Fruit fly (Drosophila melanogaster): ENCODE data around the gene sphinx1.

The sphinx1 gene

DNA sequence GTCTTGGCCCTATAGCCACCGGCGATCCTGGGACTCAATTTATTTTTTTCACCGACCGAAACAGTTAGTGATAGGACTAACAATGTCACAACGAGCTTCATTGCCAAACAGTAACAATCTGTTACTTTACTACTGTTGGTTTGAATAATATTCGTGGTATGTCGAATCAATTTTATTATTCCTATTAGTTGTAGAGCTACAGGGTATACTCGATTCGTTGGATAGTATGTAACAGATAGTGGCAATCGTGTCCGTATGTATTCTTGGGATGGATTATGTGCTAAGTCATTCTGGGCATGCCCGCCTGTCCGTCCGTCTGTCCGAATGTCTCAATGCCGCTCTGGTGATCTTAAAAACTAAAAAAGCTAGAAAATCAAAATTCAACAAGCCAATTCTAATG lies at the start of gene sphinx1:
TSS of gene sphinx1 (minus strand) at position 101 of the 400 bp plus-strand sequence.
- TF ChIP-seq CTCF (optimal IDR thresholded peaks at IDR 0.05) (no peak), CG8478 (optimal IDR thresholded peaks at IDR 0.05) (no peak)

DNA sequence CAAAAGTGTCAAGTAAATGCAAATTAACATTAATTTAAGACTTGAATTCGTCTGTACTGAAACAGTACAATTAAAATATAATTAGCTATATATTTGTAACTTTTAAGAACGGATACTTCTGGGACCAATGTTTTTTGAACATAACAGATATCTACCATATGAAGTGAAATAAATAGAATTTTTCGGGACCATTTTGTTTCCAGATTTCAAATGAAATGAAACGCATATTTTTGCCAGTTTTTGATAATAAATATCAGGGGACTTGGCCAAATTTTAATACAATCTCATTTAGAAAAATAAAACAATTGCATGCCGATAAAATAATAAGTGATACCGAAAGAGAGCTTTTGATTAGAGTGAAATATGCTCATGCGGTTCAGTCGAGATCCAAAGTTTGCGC lies 46.5 kb upstream of the sphinx1 start, which contains the start of gene mthl6:
TSS of gene mthl6 (plus strand) at position 301 of the 400 bp plus-strand sequence.
- TF ChIP-seq CTCF (optimal IDR thresholded peaks at IDR 0.05) (no peak), CG8478 (optimal IDR thresholded peaks at IDR 0.05) (no peak)

DNA sequence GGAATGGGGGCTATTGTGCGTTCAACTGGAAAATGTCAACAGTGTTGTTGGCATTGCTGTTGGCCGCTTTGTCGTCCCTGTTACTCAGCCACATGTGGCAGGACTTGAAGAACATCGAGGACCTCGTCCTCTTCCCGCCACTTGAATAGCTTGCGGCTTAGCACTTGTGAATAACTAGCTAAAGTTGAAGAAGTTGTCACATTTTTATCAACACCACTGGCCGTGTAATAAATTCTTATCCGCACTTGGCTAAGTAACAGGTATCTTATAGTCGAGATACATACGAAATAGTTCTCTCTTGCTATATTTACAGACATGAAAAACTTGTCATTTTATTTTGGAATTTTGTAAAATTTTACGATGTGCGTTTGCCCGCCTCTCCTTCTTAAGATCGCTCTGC lies 36.1 kb upstream of the sphinx1 start, which contains the start of gene CG43292:
TSS of gene CG43292 (plus strand) at position 301 of the 400 bp plus-strand sequence.
- TF ChIP-seq CTCF (optimal IDR thresholded peaks at IDR 0.05) (no peak), CG8478 (optimal IDR thresholded peaks at IDR 0.05) (no peak)

DNA sequence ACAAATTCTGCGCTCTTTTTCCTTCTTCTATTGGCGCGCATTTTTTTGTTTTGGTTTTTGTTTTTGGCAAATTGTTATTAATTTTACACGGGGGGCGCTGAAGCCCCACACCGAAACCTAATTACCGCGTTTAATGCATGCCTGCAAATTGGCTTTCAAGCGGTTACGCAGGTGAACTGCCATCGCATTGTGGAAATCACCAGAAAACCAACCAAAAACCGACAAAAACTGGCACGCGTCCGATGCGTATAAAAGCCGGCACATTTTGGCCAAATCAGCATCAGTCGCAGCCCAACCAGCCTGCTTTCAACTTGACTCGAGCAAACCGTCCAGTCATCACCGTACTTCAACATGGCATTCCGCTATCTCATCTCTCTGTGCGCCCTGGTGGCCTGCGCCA lies 32.1 kb upstream of the sphinx1 start, which contains the start of gene CG8541:
TSS of gene CG8541 (plus strand) at position 301 of the 400 bp plus-strand sequence.
- no peak for TF ChIP-seq CTCF (optimal IDR thresholded peaks at IDR 0.05)
- TF ChIP-seq CG8478 (optimal IDR thresholded peaks at IDR 0.05): no peak

DNA sequence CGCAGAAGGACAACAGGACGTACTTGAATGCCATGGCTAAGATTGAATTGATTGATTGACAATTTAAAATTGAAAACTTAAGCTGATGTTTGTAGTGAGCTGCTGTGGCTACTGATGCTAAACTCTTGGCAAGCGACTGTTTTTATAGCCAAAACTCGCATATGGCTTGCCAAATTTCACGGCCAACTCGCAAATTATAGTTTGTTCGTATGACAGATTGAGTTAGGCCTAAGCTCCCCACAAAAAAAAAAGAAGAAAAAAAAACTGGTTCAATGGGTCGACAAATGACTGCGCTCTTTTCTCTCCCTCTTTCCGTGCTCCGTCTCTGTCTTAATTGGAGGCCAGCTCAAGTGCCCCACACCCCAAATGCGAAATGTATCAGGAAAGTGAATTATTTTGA lies 31.0 kb upstream of the sphinx1 start, which contains the start of gene CG8543:
TSS of gene CG8543 (minus strand) at position 101 of the 400 bp plus-strand sequence.
- TF ChIP-seq CG8478 (optimal IDR thresholded peaks at IDR 0.05) (no peak), CTCF (optimal IDR thresholded peaks at IDR 0.05) (no peak)

DNA sequence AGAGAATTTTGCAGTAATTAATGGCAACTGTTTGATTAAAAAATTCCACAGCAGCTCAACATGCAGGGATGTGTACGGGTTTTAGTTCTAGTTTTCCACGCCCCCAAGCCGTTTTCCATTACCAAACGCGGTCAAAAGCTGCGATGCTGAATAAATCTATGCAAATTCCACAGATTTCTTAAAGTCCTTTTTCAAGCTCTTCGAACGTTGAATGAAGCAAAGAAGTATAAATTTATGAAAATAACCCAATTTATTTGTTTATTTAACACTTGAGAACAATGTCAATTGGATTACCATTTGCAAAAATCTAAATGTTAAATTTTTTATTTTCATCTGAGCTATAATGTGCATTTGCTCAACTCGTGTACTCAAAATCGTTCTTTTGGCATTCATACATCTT lies 26.0 kb upstream of the sphinx1 start, which contains the start of the genes CG42660, CG42661 and Tsp66A:
TSS of gene CG42660 (plus strand) at position 301 of the 400 bp plus-strand sequence.
TSS of gene CG42661 (plus strand) at position 301 of the 400 bp plus-strand sequence.
TSS of gene Tsp66A (plus strand) at position 301 of the 400 bp plus-strand sequence.
- TF ChIP-seq CG8478 (optimal IDR thresholded peaks at IDR 0.05) (no peak), CTCF (optimal IDR thresholded peaks at IDR 0.05) (no peak)

DNA sequence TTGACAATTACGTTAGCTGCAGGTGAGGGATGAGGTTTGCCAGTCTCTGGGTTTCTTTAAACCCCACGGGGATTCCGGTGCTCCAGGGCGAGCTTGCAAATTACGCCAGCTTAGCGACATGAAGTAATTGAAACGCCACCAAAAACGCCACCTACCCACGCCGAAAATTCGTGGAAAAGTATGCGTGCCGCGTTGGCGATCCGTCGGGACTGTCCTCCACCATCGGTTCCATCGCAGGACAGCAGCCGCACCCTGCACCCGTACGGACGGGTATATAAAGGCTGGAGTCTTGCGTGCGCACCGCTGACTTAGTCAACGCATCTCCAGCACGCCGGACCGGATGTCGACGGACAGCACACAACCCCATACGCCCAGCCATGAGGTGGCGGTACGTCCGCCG lies 16.6 kb upstream of the sphinx1 start, which contains the start of gene ppk26:
TSS of gene ppk26 (plus strand) at position 301 of the 400 bp plus-strand sequence.
- no peak for TF ChIP-seq CG8478 (optimal IDR thresholded peaks at IDR 0.05)
- TF ChIP-seq CTCF (optimal IDR thresholded peaks at IDR 0.05): no peak

DNA sequence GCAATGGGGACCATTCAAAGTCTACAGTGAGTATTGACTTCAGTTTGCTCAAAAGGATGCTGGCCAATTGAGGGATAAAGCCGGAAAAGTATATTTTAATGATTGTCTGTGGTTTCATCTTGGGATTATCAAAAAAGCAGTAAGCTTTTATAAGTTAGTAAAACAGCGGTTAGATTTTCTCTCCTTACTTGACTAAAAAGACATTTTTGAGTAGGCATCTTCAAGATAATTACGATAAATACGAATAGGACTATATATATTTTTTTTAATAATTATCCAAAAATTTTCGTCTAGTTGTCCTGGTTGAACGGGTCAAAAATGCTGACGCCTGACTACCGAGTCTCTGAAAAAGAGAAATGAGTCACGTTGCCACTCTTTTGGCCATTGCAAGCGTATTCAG lies 11.3 kb upstream of the sphinx1 start, which contains the start of gene CG33278:
TSS of gene CG33278 (plus strand) at position 301 of the 400 bp plus-strand sequence.
- TF ChIP-seq CG8478 (optimal IDR thresholded peaks at IDR 0.05) (no peak), CTCF (optimal IDR thresholded peaks at IDR 0.05) (no peak)

DNA sequence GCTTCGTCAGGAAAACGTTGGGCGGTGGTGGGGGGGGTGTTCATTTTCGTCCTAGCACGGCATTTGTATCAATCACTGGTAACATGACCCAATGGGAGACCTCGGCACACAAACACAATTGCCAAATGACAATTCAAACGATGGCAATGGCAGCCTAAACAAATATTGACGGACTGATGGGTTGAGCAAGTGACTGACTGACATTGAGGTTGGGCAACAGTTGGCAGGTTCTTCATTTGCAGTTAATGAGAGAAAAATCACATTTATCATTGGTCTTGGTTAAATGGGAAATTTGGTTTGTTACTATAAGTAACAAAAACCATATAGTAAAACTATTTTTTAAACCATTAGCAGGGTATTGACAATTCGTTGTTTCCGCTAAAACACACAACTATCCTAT lies 9.9 kb upstream of the sphinx1 start:
- no peak for TF ChIP-seq CTCF (optimal IDR thresholded peaks at IDR 0.05)
- no peak for TF ChIP-seq CG8478 (optimal IDR thresholded peaks at IDR 0.05)

DNA sequence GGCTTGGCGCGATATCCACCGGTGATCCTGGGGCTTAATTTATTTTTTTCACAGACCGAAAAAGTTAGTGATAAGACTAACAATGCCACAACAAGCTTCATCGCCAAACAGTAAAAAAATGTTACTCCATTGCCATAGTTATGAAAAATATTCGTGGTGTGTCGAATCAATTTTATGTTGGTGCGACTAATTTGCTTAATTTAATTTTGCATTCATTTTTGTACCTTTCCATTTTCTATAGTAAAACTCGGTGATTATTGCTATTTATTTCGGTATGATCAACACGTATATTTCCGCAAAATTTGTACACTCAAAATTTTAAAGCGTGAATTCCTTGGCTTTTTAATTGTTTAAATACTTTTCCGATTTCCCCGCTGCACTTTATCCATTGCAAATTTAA lies 1.4 kb upstream of the sphinx1 start, which contains the start of gene sphinx2:
TSS of gene sphinx2 (minus strand) at position 101 of the 400 bp plus-strand sequence.
- no peak for TF ChIP-seq CTCF (optimal IDR thresholded peaks at IDR 0.05)
- TF ChIP-seq CG8478 (optimal IDR thresholded peaks at IDR 0.05): no peak

DNA sequence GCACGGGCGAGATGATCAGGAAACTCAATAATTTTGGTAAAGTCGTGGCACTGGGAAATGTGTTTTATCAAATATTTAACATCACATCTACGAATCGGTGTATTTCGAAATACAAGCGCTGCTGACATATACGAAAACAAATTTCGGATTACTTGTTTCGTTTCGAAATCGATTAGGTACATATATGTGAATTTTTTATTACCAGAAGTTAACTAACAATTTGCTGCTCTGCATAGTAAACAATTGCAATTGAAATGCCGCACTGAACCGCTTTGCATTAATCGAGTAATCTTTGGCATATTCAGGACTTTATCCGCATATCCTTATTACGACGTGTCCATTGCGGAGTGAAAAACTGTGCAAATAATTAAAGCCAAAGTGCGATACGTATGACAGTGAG lies 1.8 kb downstream of the sphinx1 start, which contains the start of gene CG14835:
TSS of gene CG14835 (minus strand) at position 101 of the 400 bp plus-strand sequence.
- TF ChIP-seq CTCF (optimal IDR thresholded peaks at IDR 0.05) (no peak), CG8478 (optimal IDR thresholded peaks at IDR 0.05) (no peak)

DNA sequence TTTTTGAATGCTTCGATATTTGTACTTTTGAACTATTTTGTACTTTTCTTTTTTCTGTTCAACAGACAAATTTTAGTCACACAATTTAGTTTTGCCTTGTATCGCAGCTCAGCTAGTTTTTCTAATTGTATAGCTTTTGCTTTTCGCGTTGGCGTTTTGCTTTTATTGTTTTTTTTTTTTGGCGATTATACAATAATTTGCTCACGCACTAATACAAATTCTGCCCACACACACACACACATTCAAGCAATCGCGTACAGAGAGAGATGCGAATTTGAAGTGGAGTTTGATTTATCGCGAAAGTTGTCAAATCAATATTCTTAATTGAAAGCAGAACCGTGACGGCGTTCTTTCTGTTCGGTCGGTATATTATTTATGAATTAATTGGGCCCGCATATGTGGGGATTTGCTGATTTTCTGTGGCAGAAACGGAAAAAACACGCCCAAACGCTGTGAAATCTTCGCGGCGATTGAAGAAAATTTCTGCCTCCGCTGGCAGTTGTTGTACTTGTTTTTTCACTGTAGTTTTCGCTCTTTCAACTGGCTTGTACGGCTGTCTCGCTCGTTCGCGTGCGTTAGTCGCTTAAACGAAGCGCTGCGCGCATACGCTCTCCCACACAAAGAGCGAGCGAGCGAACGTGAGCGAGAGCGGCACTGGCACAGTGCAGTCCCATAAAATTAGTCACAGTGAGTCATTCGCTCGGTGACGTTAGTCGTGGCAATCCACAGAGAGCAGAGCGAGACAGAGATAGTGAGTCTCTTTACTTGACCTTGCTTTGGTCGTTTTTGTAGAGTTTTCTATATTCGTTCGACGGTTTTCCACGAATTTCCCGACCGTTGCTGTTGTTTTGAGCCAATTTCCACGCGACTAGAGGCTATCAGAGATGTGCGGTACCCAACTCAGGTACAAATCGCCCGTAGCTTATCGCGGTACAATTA lies 4.2 kb downstream of the sphinx1 start, which contains the start of gene Rac2:
TSS of gene Rac2 (minus strand) at position 476 of the 939 bp plus-strand sequence.
- TF ChIP-seq CG8478 (optimal IDR thresholded peaks at IDR 0.05): no peak
- no peak for TF ChIP-seq CTCF (optimal IDR thresholded peaks at IDR 0.05)

DNA sequence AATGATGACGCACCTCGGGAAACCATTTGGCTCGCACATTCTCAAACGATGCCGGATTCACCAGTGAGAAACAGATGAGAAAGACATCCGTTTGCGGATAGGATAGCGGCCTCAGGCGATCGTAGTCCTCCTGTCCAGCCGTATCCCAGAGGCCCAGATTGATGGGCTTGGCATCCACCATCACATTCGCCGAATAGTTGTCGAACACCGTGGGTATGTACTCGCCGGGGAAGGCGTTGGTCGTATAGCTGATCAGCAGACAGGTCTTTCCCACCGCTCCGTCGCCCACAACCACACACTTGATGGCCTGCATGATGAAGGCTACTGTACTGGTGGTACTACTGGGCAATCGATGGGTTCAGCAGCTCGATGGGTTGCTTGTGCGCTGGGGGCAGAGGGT lies 5.0 kb downstream of the sphinx1 start:
- no peak for TF ChIP-seq CG8478 (optimal IDR thresholded peaks at IDR 0.05)

DNA sequence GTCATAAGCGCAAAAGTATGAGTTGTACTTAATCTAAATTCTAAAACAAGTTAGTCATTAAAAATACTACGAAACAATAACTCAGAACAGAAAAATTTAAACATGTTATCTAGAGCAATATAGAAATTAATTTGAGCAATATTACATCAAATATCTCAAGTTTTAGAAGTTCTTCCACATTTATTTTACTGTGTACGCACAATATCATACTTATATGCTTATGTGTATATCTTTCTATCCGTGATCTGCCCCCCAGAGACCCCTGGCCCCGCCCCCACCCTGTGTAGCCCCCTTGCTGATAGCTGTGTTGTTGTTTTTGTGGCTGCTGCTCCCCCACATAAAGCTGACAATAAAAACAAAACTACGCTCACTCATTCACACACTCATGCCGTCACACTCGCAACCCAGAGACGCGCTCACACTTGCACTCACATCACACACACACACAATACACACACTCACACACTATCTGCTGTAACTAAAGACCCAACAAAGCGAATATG lies 5.8 kb downstream of the sphinx1 start:
- TF ChIP-seq CG8478 (optimal IDR thresholded peaks at IDR 0.05) (no peak), CTCF (optimal IDR thresholded peaks at IDR 0.05) (no peak)

DNA sequence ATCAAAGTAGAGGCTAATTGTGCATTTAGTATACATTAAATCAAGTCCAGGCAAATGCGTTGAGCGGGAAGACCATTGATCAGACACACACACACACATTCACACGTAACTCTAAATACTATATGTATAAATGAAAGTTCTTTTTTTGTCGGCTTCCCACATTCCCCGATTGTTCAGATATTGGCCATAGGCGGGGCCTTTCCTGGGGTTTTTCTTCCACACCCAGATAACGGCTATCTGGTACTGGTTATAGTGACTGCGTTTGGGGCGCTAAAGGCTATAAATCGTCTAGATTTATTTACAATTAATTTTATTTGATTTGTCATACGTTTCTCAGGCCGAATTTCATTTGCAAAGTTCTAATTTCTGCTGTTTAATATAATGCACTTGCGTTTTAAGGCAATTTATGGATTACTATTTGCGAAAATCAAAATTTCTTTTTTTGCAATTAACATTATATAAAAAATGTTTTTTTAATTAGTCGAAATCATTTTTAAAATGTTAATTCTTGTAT lies 6.3 kb downstream of the sphinx1 start:
- TF ChIP-seq CG8478 (optimal IDR thresholded peaks at IDR 0.05) (no peak), CTCF (optimal IDR thresholded peaks at IDR 0.05) (no peak)
